Fruit fly (Drosophila melanogaster): Measurements from ENCODE around the gene CG17264.
A peak's percentile ranks its signal among the peaks of the same experiment; 100 is the strongest.

DNA sequence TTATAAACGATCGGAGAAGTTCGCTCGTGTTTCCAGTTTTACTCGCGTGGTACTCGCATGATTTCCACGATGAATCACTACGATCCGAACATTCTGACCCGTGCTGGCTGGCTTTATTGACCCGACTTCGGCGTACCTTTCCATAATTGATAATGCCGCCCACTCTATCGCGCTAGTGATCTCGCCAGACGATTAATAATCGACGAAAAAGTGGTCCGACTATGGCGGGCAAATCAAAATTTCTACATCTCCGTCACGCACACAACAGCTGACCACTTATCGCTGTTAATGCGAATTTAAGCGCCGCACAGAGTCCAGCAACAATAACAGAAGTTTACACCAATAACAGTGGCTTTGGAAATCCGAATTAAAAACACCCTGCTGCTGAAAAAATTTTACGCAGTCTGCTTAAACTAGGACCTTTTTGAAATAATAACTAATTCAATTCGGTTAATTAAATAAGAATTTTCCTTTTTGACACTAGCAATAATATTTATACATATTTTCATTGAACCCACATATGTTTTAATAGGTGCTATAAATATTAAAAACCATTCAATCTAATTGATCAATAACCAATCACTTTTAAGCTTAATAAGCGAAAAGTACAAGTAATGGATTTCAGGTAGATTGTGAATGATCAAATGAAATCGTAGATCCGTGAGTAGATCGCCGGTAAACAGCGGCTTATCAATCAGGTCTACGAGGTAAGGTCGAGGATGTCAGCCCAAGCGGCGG lies 37.6 kb downstream of the CG17264 start:
- TF ChIP-seq CG34367 (tag; optimal IDR thresholded peaks at IDR 0.05) (no peak), gl (tag; optimal IDR thresholded peaks at IDR 0.05) (no peak), CG15710 (tag; optimal IDR thresholded peaks at IDR 0.05) (peak; percentile 38), CG32121 (GFP tag; IDR thresholded peaks at IDR 0.05) (no peak), Pif1A (GFP tag; optimal IDR thresholded peaks at IDR 0.05) (peak; percentile 35), CG13204 (GFP tag; optimal IDR thresholded peaks at IDR 0.05) (no peak), CG17806 (tag; optimal IDR thresholded peaks at IDR 0.05) (no peak)
